Fruit fly (Drosophila melanogaster) whole organism, pupa: ENCODE data around the gene CG33332.

Experiments
- CG10348 ChIP-seq: fragments of 200-800 bp; sonication (Bioruptor generic); IDR thresholded peaks from 2 replicates; pipeline ENCODE4 v1.3.6; 2022; ENCODE audit warnings: missing biosample characterization, missing genetic modification characterization
- CG12605 ChIP-seq: fragments of 200-800 bp; sonication (Bioruptor generic); IDR thresholded peaks from 2 replicates; pipeline ENCODE4 v1.3.6; 2022; ENCODE audit warnings: missing biosample characterization, missing genetic modification characterization
- CG13204 ChIP-seq: fragments of 200-800 bp; sonication (Bioruptor generic); optimal IDR thresholded peaks from 2 replicates; lab custom pipeline; 2018; ENCODE audit warnings: missing biosample characterization, mild to moderate bottlenecking, missing genetic modification characterization, moderate library complexity
- CG15710 ChIP-seq: fragments of 200-800 bp; sonication (Bioruptor generic); optimal IDR thresholded peaks from 2 replicates; lab custom pipeline; 2018; ENCODE audit warnings: missing biosample characterization, mild to moderate bottlenecking, missing genetic modification characterization, moderate library complexity
- CG32121 ChIP-seq: fragments of 200-800 bp; sonication (Bioruptor generic); IDR thresholded peaks from 2 replicates; pipeline ENCODE4 v1.3.6; 2022; ENCODE audit warnings: missing biosample characterization, missing genetic modification characterization
- CG34367 ChIP-seq: fragments of 200-800 bp; sonication (Bioruptor generic); optimal IDR thresholded peaks from 2 replicates; lab custom pipeline; 2018; ENCODE audit warnings: missing biosample characterization, mild to moderate bottlenecking, missing genetic modification characterization
- CG8159 ChIP-seq: fragments of 200-800 bp; sonication (Bioruptor generic); optimal IDR thresholded peaks from 3 replicates; lab custom pipeline; 2018; ENCODE audit warnings: missing biosample characterization, mild to moderate bottlenecking, missing genetic modification characterization, moderate library complexity
- CG9948 ChIP-seq: fragments of 200-800 bp; sonication (Bioruptor generic); optimal IDR thresholded peaks from 2 replicates; lab custom pipeline; 2018; ENCODE audit warnings: missing biosample characterization, mild to moderate bottlenecking, missing genetic modification characterization, moderate library complexity
- EcR ChIP-seq: fragments of 200-800 bp; sonication (Bioruptor generic); optimal IDR thresholded peaks from 3 replicates; lab custom pipeline; 2019; ENCODE audit warnings: missing biosample characterization, missing genetic modification characterization, mild to moderate bottlenecking, moderate library complexity, missing genetic modification reagents
- Pif1A ChIP-seq: fragments of 200-800 bp; sonication (Bioruptor generic); optimal IDR thresholded peaks from 3 replicates; lab custom pipeline; 2016; ENCODE audit warnings: missing biosample characterization, missing genetic modification characterization
- Snoo ChIP-seq: fragments of 200-800 bp; sonication (Bioruptor generic); optimal IDR thresholded peaks from 3 replicates; lab custom pipeline; 2017; ENCODE audit warnings: missing biosample characterization, mild to moderate bottlenecking, missing genetic modification characterization, inconsistent platforms
- gl ChIP-seq: fragments of 200-800 bp; sonication (Bioruptor generic); optimal IDR thresholded peaks from 2 replicates; lab custom pipeline; 2018; ENCODE audit warnings: missing biosample characterization, mild to moderate bottlenecking, missing genetic modification characterization
- rn ChIP-seq: fragments of 200-800 bp; sonication (Bioruptor generic); IDR thresholded peaks from 2 replicates; pipeline ENCODE4 v1.3.6; 2022; ENCODE audit warnings: missing biosample characterization, missing genetic modification characterization

DNA sequence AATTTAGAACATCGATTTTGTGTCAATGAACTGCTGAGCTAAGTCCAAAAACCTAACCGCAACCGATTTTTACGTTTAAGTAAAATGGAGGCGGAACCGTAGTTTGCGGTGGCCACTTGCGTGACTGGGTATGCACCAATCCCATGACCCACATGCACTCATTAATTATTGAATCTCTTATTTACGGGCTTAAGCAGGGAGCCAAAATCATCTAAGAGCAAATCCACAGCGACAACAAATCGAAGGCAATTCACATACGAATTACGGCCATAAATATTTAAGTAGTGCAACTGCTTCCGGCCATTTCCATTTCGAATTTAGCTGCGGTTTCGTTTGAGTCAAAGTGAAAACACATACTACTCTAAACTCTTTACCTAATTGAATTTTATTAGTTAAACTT is 21.4 kb upstream of the CG33332 start:
- no peak for TF ChIP-seq Pif1A (GFP tag; lab: Kevin White, UChicago)
- TF ChIP-seq EcR (GFP tag; lab: Kevin White, UChicago): no peak
- TF ChIP-seq gl (tag; lab: Kevin White, UChicago): no peak
- no peak for TF ChIP-seq rn
- no peak for TF ChIP-seq CG34367 (tag; lab: Kevin White, UChicago)
- TF ChIP-seq CG13204 (GFP tag; lab: Kevin White, UChicago): no peak
- TF ChIP-seq CG8159 (tag; lab: Kevin White, UChicago): no peak
- TF ChIP-seq CG9948 (tag; lab: Kevin White, UChicago): no peak
- no peak for TF ChIP-seq Snoo
- TF ChIP-seq CG15710 (tag; lab: Kevin White, UChicago): no peak
- TF ChIP-seq CG32121 (GFP tag; lab: Robert Waterston, UW): no peak
- no peak for TF ChIP-seq CG12605 (GFP tag; lab: Robert Waterston, UW)
- TF ChIP-seq CG10348: no peak
